Fruit fly (Drosophila melanogaster) whole organism, embryonic: Measurements from ENCODE around the gene CG13667.

Experiments used
- CG10366 ChIP-seq: fragments of 200-800 bp; sonication (Bioruptor generic); IDR thresholded peaks from 2 replicates; pipeline ENCODE4 v1.3.6; 2022; ENCODE audit warnings: missing biosample characterization, missing genetic modification characterization
- CG10565 ChIP-seq: fragments of 200-800 bp; sonication (Bioruptor generic); optimal IDR thresholded peaks from 3 replicates; lab custom pipeline; 2016; ENCODE audit warnings: missing biosample characterization, mild to moderate bottlenecking, missing genetic modification characterization
- CG10959 ChIP-seq: fragments of 200-800 bp; sonication (Bioruptor generic); IDR thresholded peaks from 2 replicates; pipeline ENCODE4 v1.3.6; 2022; ENCODE audit warnings: missing biosample characterization, missing genetic modification characterization
- CG11456 ChIP-seq: fragments of 200-800 bp; sonication (Bioruptor generic); IDR thresholded peaks from 3 replicates; pipeline ENCODE4 v1.3.6; 2022; ENCODE audit warnings: missing biosample characterization, missing genetic modification characterization
- CG12236 ChIP-seq: fragments of 200-800 bp; sonication (Bioruptor generic); optimal IDR thresholded peaks from 2 replicates; lab custom pipeline; 2016; ENCODE audit warnings: missing biosample characterization, missing genetic modification characterization
- CG14667 ChIP-seq: fragments of 200-800 bp; sonication (Bioruptor generic); IDR thresholded peaks from 2 replicates; pipeline ENCODE4 v1.3.6; 2022; ENCODE audit warnings: missing biosample characterization, missing genetic modification characterization
- CG15073 ChIP-seq: fragments of 200-800 bp; sonication (Bioruptor generic); optimal IDR thresholded peaks from 2 replicates; lab custom pipeline; 2016; ENCODE audit warnings: missing biosample characterization, missing genetic modification characterization
- CG1603 ChIP-seq: fragments of 200-800 bp; sonication (Bioruptor generic); optimal IDR thresholded peaks from 2 replicates; lab custom pipeline; 2019; ENCODE audit warnings: missing biosample characterization, mild to moderate bottlenecking, missing genetic modification characterization, moderate library complexity
- CG16813 ChIP-seq: fragments of 200-800 bp; sonication (Bioruptor generic); IDR thresholded peaks from 3 replicates; pipeline ENCODE4 v1.3.6; 2022; ENCODE audit warnings: missing biosample characterization, missing genetic modification characterization; ENCODE audit not compliant: partially characterized antibody
- CG17186 ChIP-seq: fragments of 200-800 bp; sonication (Bioruptor generic); optimal IDR thresholded peaks from 3 replicates; lab custom pipeline; 2017; ENCODE audit warnings: missing biosample characterization, missing genetic modification reagents, missing genetic modification characterization
- CG18476 ChIP-seq: fragments of 200-800 bp; sonication (Bioruptor generic); optimal IDR thresholded peaks from 2 replicates; lab custom pipeline; 2016; ENCODE audit warnings: missing biosample characterization, mild to moderate bottlenecking, missing genetic modification characterization
- CG2129 ChIP-seq: fragments of 200-800 bp; sonication (Bioruptor generic); IDR thresholded peaks from 2 replicates; pipeline ENCODE4 v1.3.6; 2022; ENCODE audit warnings: missing biosample characterization, missing genetic modification characterization; ENCODE audit not compliant: partially characterized antibody
- CG2712 ChIP-seq: fragments of 200-800 bp; optimal IDR thresholded peaks from 3 replicates; lab custom pipeline; 2019; ENCODE audit warnings: missing biosample characterization, mild to moderate bottlenecking, missing genetic modification characterization, moderate library complexity
- CG6654 ChIP-seq: fragments of 200-800 bp; sonication (Bioruptor generic); optimal IDR thresholded peaks from 2 replicates; lab custom pipeline; 2017; ENCODE audit warnings: missing biosample characterization, mild to moderate bottlenecking, missing genetic modification characterization
- CG7556 ChIP-seq: fragments of 200-800 bp; sonication (Bioruptor generic); optimal IDR thresholded peaks from 2 replicates; lab custom pipeline; 2017; ENCODE audit warnings: missing biosample characterization, mild to moderate bottlenecking, missing genetic modification characterization
- CG7987 ChIP-seq: fragments of 200-800 bp; sonication (Bioruptor generic); optimal IDR thresholded peaks from 2 replicates; lab custom pipeline; 2018; ENCODE audit warnings: missing biosample characterization, mild to moderate bottlenecking, missing genetic modification characterization, moderate library complexity
- CG8359 ChIP-seq: fragments of 200-800 bp; sonication (Bioruptor generic); optimal IDR thresholded peaks from 2 replicates; lab custom pipeline; 2017; ENCODE audit warnings: missing biosample characterization, mild to moderate bottlenecking, missing genetic modification characterization, borderline replicate concordance
- Eip74EF ChIP-seq, 2 experiments: fragments of 200-800 bp in 1 of 2; fragments of >200 bp in 1 of 2; sonication (Bioruptor generic) in 1 of 2; optimal IDR thresholded peaks; 2 replicates each; lab custom pipeline; 2017 to 2019; ENCODE audit warnings: missing biosample characterization in 2 of 2, missing genetic modification characterization in 2 of 2, mild to moderate bottlenecking in 1 of 2, moderate library complexity in 1 of 2
- Ets65A ChIP-seq: fragments of 200-800 bp; sonication (Bioruptor generic); peaks from one replicate; lab custom pipeline; 2016; ENCODE audit warnings: missing biosample characterization, missing genetic modification characterization
- Fer1 ChIP-seq: fragments of 200-800 bp; sonication (Bioruptor generic); optimal IDR thresholded peaks from 2 replicates; lab custom pipeline; 2017; ENCODE audit warnings: missing biosample characterization, mild to moderate bottlenecking, missing genetic modification characterization
- Fer2 ChIP-seq: fragments of 200-800 bp; sonication (Bioruptor generic); optimal IDR thresholded peaks from 2 replicates; lab custom pipeline; 2018; ENCODE audit warnings: missing biosample characterization, mild to moderate bottlenecking, missing genetic modification characterization, moderate library complexity
- Gsc ChIP-seq: fragments of 200-800 bp; sonication (Bioruptor generic); IDR thresholded peaks from 2 replicates; pipeline ENCODE4 v1.3.6; 2022; ENCODE audit warnings: missing biosample characterization, missing genetic modification characterization
- Lhr ChIP-seq: fragments of 200-800 bp; sonication (Bioruptor generic); optimal IDR thresholded peaks from 3 replicates; lab custom pipeline; 2017; ENCODE audit warnings: mild to moderate bottlenecking, missing biosample characterization, missing genetic modification reagents, missing genetic modification characterization
- MBD-R2 ChIP-seq: fragments of 200-800 bp; sonication (Bioruptor generic); IDR thresholded peaks from 2 replicates; pipeline ENCODE4 v1.3.6; 2022; ENCODE audit warnings: missing biosample characterization, missing genetic modification characterization
- Med ChIP-seq: fragments of 200-800 bp; sonication (Bioruptor generic); peaks from one replicate; lab custom pipeline; 2016; ENCODE audit warnings: missing biosample characterization, missing genetic modification characterization, mild to moderate bottlenecking, inconsistent platforms, moderate library complexity
- Myb ChIP-seq: fragments of 200-800 bp; sonication (Bioruptor generic); optimal IDR thresholded peaks from 2 replicates; lab custom pipeline; 2016; ENCODE audit warnings: missing biosample characterization, missing genetic modification characterization
- NFAT ChIP-seq: fragments of 200-800 bp; sonication (Bioruptor generic); IDR thresholded peaks from 2 replicates; pipeline ENCODE4 v1.3.6; 2022; ENCODE audit warnings: missing biosample characterization, missing genetic modification characterization
- Neu2 ChIP-seq: fragments of 200-800 bp; sonication (Bioruptor generic); optimal IDR thresholded peaks from 3 replicates; lab custom pipeline; 2016; ENCODE audit warnings: missing biosample characterization, missing genetic modification characterization, borderline replicate concordance
- Nf-YB ChIP-seq: fragments of 200-800 bp; sonication (Bioruptor generic); optimal IDR thresholded peaks from 3 replicates; lab custom pipeline; 2019; ENCODE audit warnings: missing biosample characterization, mild to moderate bottlenecking, missing genetic modification characterization, moderate library complexity
- Ravus ChIP-seq: fragments of 200-800 bp; sonication (Bioruptor generic); IDR thresholded peaks from 2 replicates; pipeline ENCODE4 v1.3.6; 2022; ENCODE audit warnings: missing biosample characterization, missing genetic modification characterization
- bbx ChIP-seq: fragments of 200-800 bp; sonication (Bioruptor generic); IDR thresholded peaks from 2 replicates; pipeline ENCODE4 v1.3.6; 2022; ENCODE audit warnings: missing biosample characterization, missing genetic modification characterization; ENCODE audit not compliant: partially characterized antibody
- dan ChIP-seq: fragments of 200-800 bp; sonication (Bioruptor generic); IDR thresholded peaks from 2 replicates; pipeline ENCODE4 v1.3.6; 2022; ENCODE audit warnings: missing biosample characterization, missing genetic modification characterization
- disco-r ChIP-seq: fragments of 200-800 bp; sonication (Bioruptor generic); optimal IDR thresholded peaks from 2 replicates; lab custom pipeline; 2016; ENCODE audit warnings: missing biosample characterization, missing genetic modification characterization
- dm ChIP-seq: fragments of 200-800 bp; sonication (Bioruptor generic); optimal IDR thresholded peaks from 3 replicates; lab custom pipeline; 2016; ENCODE audit warnings: missing biosample characterization, missing genetic modification characterization
- dmrt99B ChIP-seq: fragments of 200-800 bp; sonication (Bioruptor generic); optimal IDR thresholded peaks from 2 replicates; lab custom pipeline; 2018; ENCODE audit warnings: missing biosample characterization, mild to moderate bottlenecking, missing genetic modification characterization, moderate library complexity
- gem ChIP-seq: fragments of 200-800 bp; sonication (Bioruptor generic); optimal IDR thresholded peaks from 2 replicates; lab custom pipeline; 2019; ENCODE audit warnings: missing biosample characterization, mild to moderate bottlenecking, missing genetic modification characterization, moderate library complexity
- hth ChIP-seq: fragments of >200 bp; optimal IDR thresholded peaks from 2 replicates; lab custom pipeline; 2017; ENCODE audit warnings: inconsistent platforms
- org-1 ChIP-seq: fragments of 200-800 bp; sonication (Bioruptor generic); optimal IDR thresholded peaks from 2 replicates; lab custom pipeline; 2017; ENCODE audit warnings: missing biosample characterization, missing genetic modification characterization
- otp ChIP-seq: fragments of 200-800 bp; sonication (Bioruptor generic); IDR thresholded peaks from 3 replicates; pipeline ENCODE4, ENCODE4 v1.3.6; 2022; ENCODE audit warnings: missing biosample characterization, missing genetic modification characterization
- phol ChIP-seq: fragments of 200-800 bp; sonication (Bioruptor generic); optimal IDR thresholded peaks from 3 replicates; lab custom pipeline; 2018; ENCODE audit warnings: missing biosample characterization, mild to moderate bottlenecking, missing genetic modification characterization, moderate library complexity
- sob ChIP-seq: fragments of 200-800 bp; sonication (Bioruptor generic); IDR thresholded peaks from 2 replicates; pipeline ENCODE4 v1.3.6; 2022; ENCODE audit warnings: missing biosample characterization, missing genetic modification characterization
- sqz ChIP-seq: fragments of 200-800 bp; sonication (Bioruptor generic); optimal IDR thresholded peaks from 3 replicates; lab custom pipeline; 2018; ENCODE audit warnings: missing biosample characterization, mild to moderate bottlenecking, missing genetic modification characterization
- tgo ChIP-seq: fragments of 200-800 bp; sonication (Bioruptor generic); IDR thresholded peaks from 3 replicates; pipeline ENCODE4 v1.3.6; 2022; ENCODE audit warnings: missing biosample characterization, missing genetic modification characterization
- toy ChIP-seq: fragments of 200-800 bp; sonication (Bioruptor generic); IDR thresholded peaks from 2 replicates; pipeline ENCODE4 v1.3.6; 2022; ENCODE audit warnings: missing biosample characterization, missing genetic modification characterization
- tup ChIP-seq: fragments of 200-800 bp; sonication (Bioruptor generic); optimal IDR thresholded peaks from 2 replicates; lab custom pipeline; 2016; ENCODE audit warnings: missing biosample characterization, mild to moderate bottlenecking, missing genetic modification characterization, moderate library complexity
- usp ChIP-seq: fragments of >200 bp; optimal IDR thresholded peaks from 2 replicates; lab custom pipeline; 2017; ENCODE audit warnings: missing biosample characterization, missing genetic modification characterization
- zen ChIP-seq: fragments of 200-800 bp; sonication (Bioruptor generic); optimal IDR thresholded peaks from 3 replicates; lab custom pipeline; 2018; ENCODE audit warnings: missing biosample characterization, mild to moderate bottlenecking, missing genetic modification characterization, moderate library complexity
- zf30C ChIP-seq: fragments of 200-800 bp; sonication (Bioruptor generic); optimal IDR thresholded peaks from 3 replicates; lab custom pipeline; 2018; ENCODE audit warnings: missing biosample characterization, mild to moderate bottlenecking, missing genetic modification characterization

Gene CG13667

DNA sequence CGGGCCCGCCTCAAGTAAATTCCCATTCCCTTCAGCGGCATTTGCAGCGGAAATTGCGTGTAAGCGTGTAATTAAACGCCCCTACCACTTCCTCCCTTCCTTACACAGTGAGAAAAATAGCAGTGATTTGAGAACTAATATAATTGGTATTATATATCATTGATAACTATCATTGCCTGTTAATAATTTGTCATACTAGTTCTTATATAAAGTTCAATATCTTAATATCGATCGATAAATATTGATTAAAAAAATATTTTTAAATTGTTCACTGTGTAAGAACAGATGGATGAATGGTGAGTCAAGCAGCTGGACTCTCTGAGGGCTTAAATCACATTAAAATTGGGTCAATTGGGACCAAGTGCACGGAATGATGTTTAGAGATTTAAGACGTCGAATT is 39.8 kb downstream of the CG13667 start (continued):
- TF ChIP-seq CG2129 (GFP tag; lab: Robert Waterston, UW) (no peak), Med (GFP tag; lab: Kevin White, UChicago) (peak; percentile 66), CG14667 (GFP tag; lab: Robert Waterston, UW) (peak; percentile 32; the same call in 1 of the 2 replicates), CG8359 (GFP tag; lab: Kevin White, UChicago) (peak; percentile 21), zen (tag; lab: Kevin White, UChicago) (peak; percentile 92), CG11456 (GFP tag; lab: Robert Waterston, UW) (no peak), CG17186 (GFP tag; lab: Kevin White, UChicago) (no peak), CG10366 (GFP tag; lab: Robert Waterston, UW) (peak; percentile 41; the same call in 1 of the 2 replicates), tup (GFP tag; lab: Kevin White, UChicago) (no peak), Eip74EF (GFP tag; optimal IDR thresholded peaks at IDR 0.05; lab: Kevin White, UChicago) (peak in 1 of 2 experiments; percentile 39), Ets65A (GFP tag; lab: Kevin White, UChicago) (no peak), NFAT (no peak), CG7556 (GFP tag; lab: Kevin White, UChicago) (peak; percentile 11), CG1603 (tag; lab: Kevin White, UChicago) (no peak)

DNA sequence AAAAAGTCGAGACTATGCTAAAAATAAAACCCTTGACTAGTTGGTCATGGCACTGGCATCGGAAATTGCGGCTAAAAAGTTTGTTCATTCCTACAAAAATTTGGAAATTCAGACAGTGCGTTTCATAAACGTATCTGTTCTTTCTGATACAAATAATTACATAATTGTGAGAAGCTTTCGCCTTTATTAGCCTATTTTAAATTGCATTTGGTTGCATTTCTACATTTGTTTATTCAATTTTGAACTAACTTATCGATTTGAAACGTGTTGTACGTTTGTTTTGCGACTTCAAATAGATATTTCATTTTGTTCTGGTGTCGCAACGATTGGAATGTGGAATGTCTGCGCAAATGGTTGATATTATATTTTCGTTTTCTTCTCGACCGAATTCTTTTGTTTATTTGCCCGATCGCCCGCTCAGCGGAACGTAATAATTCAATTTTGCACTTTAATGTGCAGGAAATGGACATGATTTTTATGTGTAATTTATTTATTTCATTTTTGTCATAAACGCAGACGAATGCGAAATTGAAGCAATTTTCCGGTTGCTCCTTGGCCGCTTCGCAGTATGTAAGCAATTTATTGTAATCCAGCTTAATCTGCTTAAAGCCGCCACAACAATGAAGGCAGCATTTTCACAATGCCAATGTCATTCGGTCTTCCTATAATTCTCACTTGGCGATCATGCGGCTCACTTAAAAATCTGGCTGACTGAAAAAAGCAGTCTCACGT is 41.0 kb downstream of the CG13667 start:
- TF ChIP-seq Fer1: peak; percentile 66
- TF ChIP-seq CG18476 (GFP tag; lab: Kevin White, UChicago): peak; percentile 5
- no peak for TF ChIP-seq CG16813 (GFP tag; lab: Robert Waterston, UW)
- no peak for TF ChIP-seq zf30C
- no peak for TF ChIP-seq usp
- TF ChIP-seq Ravus (GFP tag; lab: Robert Waterston, UW): no peak; the same call in 1 of the 2 replicates
- TF ChIP-seq CG2712 (tag; lab: Kevin White, UChicago): peak; percentile 0
- no peak for TF ChIP-seq CG15073 (GFP tag; lab: Kevin White, UChicago)
- TF ChIP-seq dan (GFP tag; lab: Robert Waterston, UW): no peak
- peak; percentile 71 for TF ChIP-seq gem
- no peak for TF ChIP-seq org-1 (GFP tag; lab: Kevin White, UChicago)
- TF ChIP-seq CG12236 (GFP tag; lab: Kevin White, UChicago): no peak
- no peak for TF ChIP-seq CG17186 (GFP tag; lab: Kevin White, UChicago)
- TF ChIP-seq bbx (GFP tag; lab: Robert Waterston, UW): no peak
- no peak for TF ChIP-seq Nf-YB
- no peak for TF ChIP-seq dm
- no peak for TF ChIP-seq hth (lab: Kevin White, UChicago)
- no peak for TF ChIP-seq CG7987 (GFP tag; lab: Kevin White, UChicago)
- no peak for TF ChIP-seq CG2129 (GFP tag; lab: Robert Waterston, UW)
- peak; percentile 30 for TF ChIP-seq phol (tag; lab: Kevin White, UChicago)
- TF ChIP-seq Myb (GFP tag; lab: Kevin White, UChicago): peak; percentile 30
- no peak for TF ChIP-seq otp
- TF ChIP-seq CG10565: no peak
- TF ChIP-seq Neu2 (GFP tag; lab: Kevin White, UChicago): no peak
- TF ChIP-seq Lhr (GFP tag; lab: Kevin White, UChicago): no peak
- TF ChIP-seq toy: no peak
- TF ChIP-seq CG10959: no peak
- no peak for TF ChIP-seq CG6654 (GFP tag; lab: Kevin White, UChicago)
- no peak for TF ChIP-seq sob
- TF ChIP-seq Gsc (GFP tag; lab: Robert Waterston, UW): no peak
- peak; percentile 6 for TF ChIP-seq Fer2 (tag; lab: Kevin White, UChicago)
- peak; percentile 61 for TF ChIP-seq dmrt99B (tag; lab: Kevin White, UChicago)
- no peak; the same call in 1 of the 2 replicates for TF ChIP-seq MBD-R2 (GFP tag; lab: Robert Waterston, UW)
- TF ChIP-seq tgo (GFP tag; lab: Robert Waterston, UW): no peak; the same call in 2 of the 3 replicates
- TF ChIP-seq disco-r: no peak
- no peak for TF ChIP-seq sqz (GFP tag; lab: Kevin White, UChicago)
